Worm (Caenorhabditis elegans) whole organism, L3 larva: ENCODE measurements around the gene F16H6.8.

Source experiments
- aly-2 ChIP-seq: fragments of 150-350 bp; optimal IDR thresholded peaks from 2 replicates; lab custom pipeline; 2014; ENCODE audit warnings: missing biosample characterization, missing genetic modification characterization
- egl-27 ChIP-seq: sonication (generic microtip); optimal IDR thresholded peaks from 4 replicates; lab custom pipeline; 2017; ENCODE audit warnings: missing biosample characterization, missing genetic modification reagents, missing genetic modification characterization
- elt-1 ChIP-seq: fragments of 150-350 bp; optimal IDR thresholded peaks from 2 replicates; lab custom pipeline; 2014; ENCODE audit warnings: missing biosample characterization, missing genetic modification characterization
- fkh-10 ChIP-seq: sonication (generic microtip); optimal IDR thresholded peaks from 2 replicates; lab custom pipeline; 2017; ENCODE audit warnings: missing biosample characterization, missing genetic modification reagents, missing genetic modification characterization
- lin-15B ChIP-seq: fragments of 150-350 bp; optimal IDR thresholded peaks from 2 replicates; lab custom pipeline; 2014; ENCODE audit warnings: missing biosample characterization, missing genetic modification characterization
- lin-39 ChIP-seq: fragments of 150-350 bp; optimal IDR thresholded peaks from 2 replicates; lab custom pipeline; 2018; ENCODE audit warnings: missing biosample characterization, missing genetic modification reagents, missing genetic modification characterization
- nhr-11 ChIP-seq: fragments of 150-350 bp; optimal IDR thresholded peaks from 2 replicates; lab custom pipeline; 2014; ENCODE audit warnings: missing biosample characterization, missing genetic modification characterization
- nhr-237 ChIP-seq: fragments of 150-350 bp; optimal IDR thresholded peaks from 2 replicates; lab custom pipeline; 2014; ENCODE audit warnings: missing biosample characterization, missing genetic modification characterization
- nhr-25 ChIP-seq: sonication (generic microtip); optimal IDR thresholded peaks from 2 replicates; lab custom pipeline; 2017; ENCODE audit warnings: missing biosample characterization, missing genetic modification characterization
- nhr-28 ChIP-seq: fragments of 150-350 bp; optimal IDR thresholded peaks from 2 replicates; lab custom pipeline; 2014; ENCODE audit warnings: missing biosample characterization, missing genetic modification characterization
- pha-4 ChIP-seq: fragments of 150-350 bp; optimal IDR thresholded peaks from 2 replicates; lab custom pipeline; 2014; ENCODE audit warnings: missing biosample characterization, missing genetic modification reagents, missing genetic modification characterization
- pqm-1 ChIP-seq: fragments of 150-350 bp; optimal IDR thresholded peaks from 2 replicates; lab custom pipeline; 2017; ENCODE audit warnings: missing biosample characterization, missing genetic modification characterization, inconsistent platforms
- snpc-4 ChIP-seq: fragments of 150-350 bp; optimal IDR thresholded peaks from 2 replicates; lab custom pipeline; 2014; ENCODE audit warnings: missing biosample characterization, missing genetic modification characterization
- ztf-11 ChIP-seq: fragments of 150-350 bp; optimal IDR thresholded peaks from 2 replicates; lab custom pipeline; 2014; ENCODE audit warnings: missing biosample characterization, missing genetic modification characterization

ce11 chrV:18179663-18180062 lies 36.4 kb downstream of the F16H6.8 start, which contains the start of gene C31G12.1:
- TF ChIP-seq nhr-25 (no peak), aly-2 (tag; lab: Kevin White, UChicago) (no peak), nhr-28 (tag; lab: Kevin White, UChicago) (no peak), snpc-4 (no peak), nhr-237 (no peak), fkh-10 (GFP tag; lab: Kevin White, UChicago) (no peak), lin-15B (tag; lab: Kevin White, UChicago) (no peak), pha-4 (no peak), pqm-1 (tag; lab: Kevin White, UChicago) (no peak), lin-39 (tag; lab: Kevin White, UChicago) (no peak), elt-1 (tag; lab: Kevin White, UChicago) (no peak), egl-27 (no peak), ztf-11 (tag; lab: Kevin White, UChicago) (no peak), nhr-11 (tag; lab: Kevin White, UChicago) (no peak)
